Worm (Caenorhabditis elegans): ENCODE measurements around the gene str-135.

DNA sequence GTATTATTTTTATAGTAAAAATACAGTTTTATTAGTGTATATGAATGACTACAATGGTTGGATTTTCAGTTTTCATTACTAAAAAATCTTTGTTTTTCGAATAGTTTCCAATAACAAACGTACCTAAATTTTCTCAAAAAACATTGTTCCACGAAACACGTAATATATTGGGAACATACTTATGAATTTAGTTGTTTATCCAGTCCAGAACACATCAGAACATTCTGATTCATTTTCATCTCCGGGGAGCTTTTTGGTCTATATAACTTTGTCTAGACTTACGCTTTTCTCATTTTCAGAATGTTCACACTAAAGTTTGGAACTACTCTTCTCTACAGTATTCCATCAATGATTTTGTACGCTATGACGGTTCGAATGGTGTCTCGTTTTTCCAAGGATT, 11.1 kb upstream of the str-135 start, which contains the start of gene srg-33:
- TF ChIP-seq T26A5.8 (tag; optimal IDR thresholded peaks at IDR 0.05) (no peak), madf-8 (GFP tag; conservative IDR thresholded peaks at IDR 0.05) (no peak), let-607 (tag; optimal IDR thresholded peaks at IDR 0.05) (no peak), hmg-20 (GFP tag; IDR thresholded peaks at IDR 0.05) (no peak), chd-7 (tag; optimal IDR thresholded peaks at IDR 0.05) (no peak), Y53G8AR.9 (GFP tag; conservative IDR thresholded peaks at IDR 0.05) (no peak), sdz-38 (tag; optimal IDR thresholded peaks at IDR 0.05) (no peak)

Data from whole organism, young adult.